Fruit fly (Drosophila melanogaster) whole organism, prepupa: ENCODE measurements around the gene CG10958.

ENCODE experiments used
- CG11294 ChIP-seq: fragments of 200-800 bp; sonication (Bioruptor generic); IDR thresholded peaks from 2 replicates; pipeline ENCODE4 v1.3.6; 2022; ENCODE audit warnings: missing biosample characterization, missing genetic modification characterization
- CG11762 ChIP-seq: fragments of 200-800 bp; sonication (Bioruptor generic); optimal IDR thresholded peaks from 3 replicates; lab custom pipeline; 2016; ENCODE audit warnings: missing biosample characterization, missing genetic modification characterization; ENCODE audit not compliant: insufficient read depth
- CG11902 ChIP-seq: fragments of 200-800 bp; sonication (Bioruptor generic); optimal IDR thresholded peaks from 3 replicates; lab custom pipeline; 2016; ENCODE audit warnings: missing biosample characterization, missing genetic modification characterization
- CG1621 ChIP-seq: fragments of 200-800 bp; sonication (Bioruptor generic); optimal IDR thresholded peaks from 3 replicates; lab custom pipeline; 2018; ENCODE audit warnings: missing biosample characterization, mild to moderate bottlenecking, missing genetic modification characterization
- CG16779 ChIP-seq: fragments of 200-800 bp; sonication (Bioruptor generic); optimal IDR thresholded peaks from 3 replicates; lab custom pipeline; 2017; ENCODE audit warnings: missing biosample characterization, mild to moderate bottlenecking, missing genetic modification characterization
- CG3032 ChIP-seq: fragments of 200-800 bp; optimal IDR thresholded peaks from 2 replicates; lab custom pipeline; 2019; ENCODE audit warnings: missing biosample characterization, mild to moderate bottlenecking, missing genetic modification characterization, moderate library complexity
- CG32006 ChIP-seq: fragments of 200-800 bp; sonication (Bioruptor generic); optimal IDR thresholded peaks from 3 replicates; lab custom pipeline; 2017; ENCODE audit warnings: missing biosample characterization, mild to moderate bottlenecking, missing genetic modification characterization
- CG34406 ChIP-seq: fragments of 200-800 bp; sonication (Bioruptor generic); optimal IDR thresholded peaks from 3 replicates; lab custom pipeline; 2016; ENCODE audit warnings: missing biosample characterization, missing genetic modification characterization
- CG3919 ChIP-seq: fragments of 200-800 bp; sonication (Bioruptor generic); optimal IDR thresholded peaks from 3 replicates; lab custom pipeline; 2016; ENCODE audit warnings: missing biosample characterization, missing genetic modification characterization
- CG6163 ChIP-seq: fragments of 200-800 bp; sonication (Bioruptor generic); IDR thresholded peaks from 3 replicates; pipeline ENCODE4 v1.3.6; 2022; ENCODE audit warnings: missing biosample characterization, missing genetic modification characterization
- CG6276 ChIP-seq: fragments of 200-800 bp; sonication (Bioruptor generic); optimal IDR thresholded peaks from 2 replicates; lab custom pipeline; 2017; ENCODE audit warnings: missing biosample characterization, mild to moderate bottlenecking, missing genetic modification characterization
- CG6792 ChIP-seq: fragments of 200-800 bp; sonication (Bioruptor generic); optimal IDR thresholded peaks from 3 replicates; lab custom pipeline; 2016; ENCODE audit warnings: missing biosample characterization, missing genetic modification characterization
- CG6808 ChIP-seq: fragments of 200-800 bp; sonication (Bioruptor generic); optimal IDR thresholded peaks from 3 replicates; lab custom pipeline; 2017; ENCODE audit warnings: missing biosample characterization, missing genetic modification characterization, mild to moderate bottlenecking, moderate library complexity, missing genetic modification reagents
- CG6854 ChIP-seq: fragments of 200-800 bp; sonication (Bioruptor generic); optimal IDR thresholded peaks from 2 replicates; lab custom pipeline; 2017; ENCODE audit warnings: missing biosample characterization, mild to moderate bottlenecking, missing genetic modification characterization
- CG7368 ChIP-seq: fragments of 200-800 bp; sonication (Bioruptor generic); optimal IDR thresholded peaks from 3 replicates; lab custom pipeline; 2016; ENCODE audit warnings: missing biosample characterization, missing genetic modification characterization
- CG8119 ChIP-seq: fragments of 200-800 bp; sonication (Bioruptor generic); IDR thresholded peaks from 3 replicates; pipeline ENCODE4 v1.3.6; 2022; ENCODE audit warnings: missing biosample characterization, missing genetic modification characterization
- Eip75B ChIP-seq: fragments of 200-800 bp; sonication (Bioruptor generic); optimal IDR thresholded peaks from 3 replicates; lab custom pipeline; 2016; ENCODE audit warnings: missing biosample characterization, missing genetic modification characterization
- Eip78C ChIP-seq: fragments of 200-800 bp; sonication (Bioruptor generic); peaks from one replicate; lab custom pipeline; 2016; ENCODE audit warnings: missing biosample characterization, missing genetic modification characterization
- Eip93F ChIP-seq: fragments of 200-800 bp; sonication (Bioruptor generic); optimal IDR thresholded peaks from 2 replicates; lab custom pipeline; 2016; ENCODE audit warnings: missing biosample characterization, mild to moderate bottlenecking, missing genetic modification characterization
- Ets21C ChIP-seq: fragments of 200-800 bp; sonication (Bioruptor generic); optimal IDR thresholded peaks from 3 replicates; lab custom pipeline; 2016; ENCODE audit warnings: missing biosample characterization, missing genetic modification characterization
- Ets96B ChIP-seq: fragments of 200-800 bp; optimal IDR thresholded peaks from 2 replicates; lab custom pipeline; 2019; ENCODE audit warnings: missing biosample characterization, mild to moderate bottlenecking, missing genetic modification characterization, moderate library complexity
- Gug ChIP-seq: fragments of 200-800 bp; sonication (Bioruptor generic); IDR thresholded peaks from 2 replicates; pipeline ENCODE4 v1.3.6; 2022; ENCODE audit warnings: missing biosample characterization, missing genetic modification characterization
- Hr38 ChIP-seq: sonication (Bioruptor generic); optimal IDR thresholded peaks from 2 replicates; lab custom pipeline; 2016; ENCODE audit warnings: missing biosample characterization, missing genetic modification characterization
- Hr39 ChIP-seq: fragments of 200-800 bp; sonication (Bioruptor generic); optimal IDR thresholded peaks from 2 replicates; lab custom pipeline; 2016; ENCODE audit warnings: missing biosample characterization, missing genetic modification characterization
- Hr4 ChIP-seq: fragments of 200-800 bp; sonication (Bioruptor generic); optimal IDR thresholded peaks from 3 replicates; lab custom pipeline; 2016; ENCODE audit warnings: missing biosample characterization, missing genetic modification characterization
- Lpt ChIP-seq: fragments of 200-800 bp; sonication (Bioruptor generic); optimal IDR thresholded peaks from 3 replicates; lab custom pipeline; 2016; ENCODE audit warnings: missing biosample characterization, missing genetic modification characterization
- OdsH ChIP-seq: fragments of 200-800 bp; sonication (Bioruptor generic); optimal IDR thresholded peaks from 3 replicates; lab custom pipeline; 2016; ENCODE audit warnings: missing biosample characterization, missing genetic modification characterization
- Sox102F ChIP-seq: fragments of 200-800 bp; sonication (Bioruptor generic); optimal IDR thresholded peaks from 2 replicates; lab custom pipeline; 2016; ENCODE audit warnings: missing biosample characterization, mild to moderate bottlenecking, missing genetic modification characterization
- Sox14 ChIP-seq: fragments of 200-800 bp; sonication (Bioruptor generic); optimal IDR thresholded peaks from 3 replicates; lab custom pipeline; 2016; ENCODE audit warnings: missing biosample characterization, missing genetic modification characterization
- Sox15 ChIP-seq: fragments of 200-800 bp; sonication (Bioruptor generic); optimal IDR thresholded peaks from 3 replicates; lab custom pipeline; 2016; ENCODE audit warnings: missing biosample characterization, missing genetic modification characterization
- achi ChIP-seq: fragments of 200-800 bp; sonication (Bioruptor generic); optimal IDR thresholded peaks from 3 replicates; lab custom pipeline; 2016; ENCODE audit warnings: missing biosample characterization, missing genetic modification characterization
- acj6 ChIP-seq: fragments of 200-800 bp; sonication (Bioruptor generic); optimal IDR thresholded peaks from 3 replicates; lab custom pipeline; 2016; ENCODE audit warnings: missing biosample characterization, missing genetic modification characterization
- cyc ChIP-seq: fragments of 200-800 bp; sonication (Bioruptor generic); optimal IDR thresholded peaks from 3 replicates; lab custom pipeline; 2016; ENCODE audit warnings: missing biosample characterization, missing genetic modification characterization
- dac ChIP-seq: fragments of 200-800 bp; sonication (Bioruptor generic); optimal IDR thresholded peaks from 2 replicates; lab custom pipeline; 2017; ENCODE audit warnings: missing biosample characterization, mild to moderate bottlenecking, missing genetic modification characterization
- eg ChIP-seq: fragments of 200-800 bp; sonication (Bioruptor generic); IDR thresholded peaks from 3 replicates; pipeline ENCODE4 v1.3.6; 2022; ENCODE audit warnings: missing biosample characterization, missing genetic modification characterization
- fd85E ChIP-seq: fragments of 200-800 bp; sonication (Bioruptor generic); optimal IDR thresholded peaks from 3 replicates; lab custom pipeline; 2016; ENCODE audit warnings: missing biosample characterization, missing genetic modification characterization
- fkh ChIP-seq: fragments of 200-800 bp; sonication (Bioruptor generic); optimal IDR thresholded peaks from 3 replicates; lab custom pipeline; 2017; ENCODE audit warnings: missing biosample characterization, mild to moderate bottlenecking, missing genetic modification characterization, moderate library complexity
- net ChIP-seq: fragments of 200-800 bp; sonication (Bioruptor generic); optimal IDR thresholded peaks from 3 replicates; lab custom pipeline; 2016; ENCODE audit warnings: missing biosample characterization, missing genetic modification characterization
- salr ChIP-seq, 2 experiments: fragments of 200-800 bp; sonication (Bioruptor generic); optimal IDR thresholded peaks; 3 replicates each; lab custom pipeline; 2016 to 2018; ENCODE audit warnings: missing biosample characterization in 2 of 2, missing genetic modification characterization in 2 of 2, mild to moderate bottlenecking in 1 of 2
- spab ChIP-seq: fragments of 200-800 bp; sonication (Bioruptor generic); optimal IDR thresholded peaks from 2 replicates; lab custom pipeline; 2017; ENCODE audit warnings: missing biosample characterization, mild to moderate bottlenecking, missing genetic modification characterization, missing genetic modification reagents
- ss ChIP-seq, 2 experiments: fragments of 200-800 bp; sonication (Bioruptor generic); optimal IDR thresholded peaks; 2 replicates in 1 of 2; 3 replicates in 1 of 2; lab custom pipeline; 2017 to 2018; ENCODE audit warnings: mild to moderate bottlenecking in 2 of 2, missing biosample characterization in 2 of 2, missing genetic modification characterization in 2 of 2, moderate library complexity in 1 of 2
- svp ChIP-seq: fragments of 200-800 bp; sonication (Bioruptor generic); peaks from one replicate; lab custom pipeline; 2016; ENCODE audit warnings: missing biosample characterization, missing genetic modification characterization
- topi ChIP-seq: fragments of 200-800 bp; sonication (Bioruptor generic); optimal IDR thresholded peaks from 3 replicates; lab custom pipeline; 2016; ENCODE audit warnings: missing biosample characterization, missing genetic modification characterization
- vri ChIP-seq: fragments of 200-800 bp; sonication (Bioruptor generic); optimal IDR thresholded peaks from 3 replicates; lab custom pipeline; 2016; ENCODE audit warnings: missing biosample characterization, mild to moderate bottlenecking, missing genetic modification characterization

CG10958 gene

DNA sequence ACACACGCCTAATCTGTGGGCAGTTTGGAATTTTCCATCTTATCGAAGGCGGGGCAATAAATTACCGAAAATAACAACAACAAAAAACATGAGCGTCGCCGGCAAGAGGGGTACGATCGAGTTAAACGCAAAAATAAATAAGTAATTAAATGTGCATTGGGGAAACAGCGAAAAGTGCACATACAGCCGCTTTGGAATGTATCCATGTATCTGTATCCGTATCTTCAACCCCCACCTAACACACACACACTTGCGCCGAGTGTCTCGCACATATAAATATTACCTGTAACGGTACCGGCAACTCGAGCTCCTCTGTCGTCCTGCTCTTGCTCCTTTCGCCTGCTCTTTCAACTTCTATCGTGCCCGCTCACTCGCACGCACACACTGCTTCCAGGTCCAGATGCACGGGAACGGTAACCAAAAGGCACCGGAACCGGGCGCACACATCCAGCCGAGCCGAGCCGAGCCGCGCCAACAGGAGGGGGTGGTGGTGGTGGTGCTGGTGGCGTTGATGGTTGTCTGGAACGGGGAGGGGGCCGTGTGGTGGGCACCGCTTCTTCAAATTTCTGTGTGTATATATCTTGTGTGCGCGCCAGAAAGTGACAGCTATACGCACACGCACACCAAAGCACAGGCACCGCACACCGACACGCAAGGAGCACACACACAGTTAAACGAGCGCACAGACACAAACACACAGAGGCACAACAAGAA, 9.4 kb downstream of the CG10958 start (continued):
- TF ChIP-seq CG16779 (tag; lab: Kevin White, UChicago) (no peak), Ets21C (GFP tag; lab: Kevin White, UChicago) (no peak), OdsH (GFP tag; lab: Kevin White, UChicago) (no peak), CG7368 (GFP tag; lab: Kevin White, UChicago) (peak; percentile 19), topi (peak; percentile 30), achi (GFP tag; lab: Kevin White, UChicago) (no peak), Eip75B (GFP tag; lab: Kevin White, UChicago) (peak; percentile 38), acj6 (GFP tag; lab: Kevin White, UChicago) (no peak), vri (GFP tag; lab: Kevin White, UChicago) (peak; percentile 54)

DNA sequence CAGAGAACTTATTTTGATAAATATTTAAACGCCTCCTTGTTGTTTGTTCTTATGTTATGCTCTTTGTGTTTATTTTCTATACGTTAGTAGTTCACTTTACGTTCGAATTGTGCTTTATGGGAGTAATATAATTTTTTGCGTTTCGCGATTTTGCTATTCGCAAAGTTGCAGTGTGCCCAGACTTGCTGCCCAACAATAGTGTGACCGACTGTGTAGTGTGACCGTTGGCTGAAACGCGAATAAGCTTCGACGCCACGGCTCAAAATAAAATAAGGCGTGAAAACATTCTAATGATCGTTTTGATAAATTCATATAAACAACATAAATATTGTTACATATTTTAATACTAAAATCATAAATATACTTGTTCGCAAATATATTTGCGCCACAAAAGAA, 10.0 kb downstream of the CG10958 start, which contains the start of gene Smox:
Gene Smox, minus strand, starts transcription at position 213 of the 396 bp plus-strand sequence.
- no peak for TF ChIP-seq CG32006 (GFP tag; lab: Kevin White, UChicago)
- TF ChIP-seq eg (GFP tag; lab: Robert Waterston, UW) = no peak
- TF ChIP-seq Ets21C (GFP tag; lab: Kevin White, UChicago) = no peak
- no peak for TF ChIP-seq CG6808 (GFP tag; lab: Kevin White, UChicago)
- TF ChIP-seq CG11294 (GFP tag; lab: Robert Waterston, UW) = no peak
- no peak for TF ChIP-seq Gug
- peak; percentile 18 for TF ChIP-seq Sox14 (GFP tag; lab: Kevin White, UChicago)
- peak; percentile 50 for TF ChIP-seq Eip78C (GFP tag; lab: Kevin White, UChicago)
- TF ChIP-seq CG34406 (GFP tag; lab: Kevin White, UChicago) = no peak
- TF ChIP-seq dac = no peak
- TF ChIP-seq CG8119 = no peak

DNA sequence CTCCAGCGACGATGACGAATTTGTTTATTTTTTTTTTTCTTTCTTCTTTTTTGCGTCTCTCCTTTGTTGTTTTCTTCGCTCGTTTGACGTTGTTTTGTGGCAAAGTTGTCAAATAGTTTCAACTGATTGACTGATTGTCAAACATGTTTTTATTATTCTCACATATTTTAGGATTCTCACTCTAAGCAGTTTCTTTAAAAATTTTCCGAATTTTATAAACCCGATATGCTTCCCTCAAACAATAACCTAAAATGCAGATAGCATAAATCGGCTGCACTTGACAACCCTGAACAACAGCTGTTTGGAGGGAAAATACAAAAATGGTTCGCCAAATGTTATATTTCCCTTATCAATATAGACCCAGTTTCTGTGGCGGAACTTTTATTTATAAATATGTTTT, 11.5 kb downstream of the CG10958 start, which contains the start of gene CG17982:
Gene CG17982, minus strand, starts transcription at position 299 of the 400 bp plus-strand sequence.
- TF ChIP-seq cyc (GFP tag; lab: Kevin White, UChicago) (peak; percentile 92), fkh (peak; percentile 66), CG7368 (GFP tag; lab: Kevin White, UChicago) (peak; percentile 92), CG11294 (GFP tag; lab: Robert Waterston, UW) (peak; percentile 69), CG3919 (GFP tag; lab: Kevin White, UChicago) (peak; percentile 94), Ets21C (GFP tag; lab: Kevin White, UChicago) (peak; percentile 89), CG1621 (tag; lab: Kevin White, UChicago) (peak; percentile 82), CG6792 (GFP tag; lab: Kevin White, UChicago) (peak; percentile 89), vri (GFP tag; lab: Kevin White, UChicago) (no peak), Eip78C (GFP tag; lab: Kevin White, UChicago) (peak; percentile 96), fd85E (peak; percentile 68), CG32006 (GFP tag; lab: Kevin White, UChicago) (peak; percentile 84), Lpt (peak; percentile 86), Hr39 (GFP tag; lab: Kevin White, UChicago) (peak; percentile 93), Sox15 (GFP tag; lab: Kevin White, UChicago) (peak; percentile 77), Ets96B (tag; lab: Kevin White, UChicago) (peak; percentile 90), CG6854 (GFP tag; lab: Kevin White, UChicago) (peak; percentile 76), Sox102F (GFP tag; lab: Kevin White, UChicago) (peak; percentile 95), Eip93F (GFP tag; lab: Kevin White, UChicago) (peak; percentile 90), CG3032 (tag; lab: Kevin White, UChicago) (peak; percentile 87), Hr4 (GFP tag; lab: Kevin White, UChicago) (peak; percentile 92), CG11762 (GFP tag; lab: Kevin White, UChicago) (peak; percentile 77), CG11902 (GFP tag; lab: Kevin White, UChicago) (peak; percentile 72), eg (GFP tag; lab: Robert Waterston, UW) (peak; percentile 90), Sox14 (GFP tag; lab: Kevin White, UChicago) (peak; percentile 96), CG8119 (peak; percentile 85), Hr38 (GFP tag; lab: Kevin White, UChicago) (peak; percentile 24), CG6808 (GFP tag; lab: Kevin White, UChicago) (peak; percentile 85), spab (GFP tag; lab: Kevin White, UChicago) (no peak), topi (peak; percentile 94), CG16779 (tag; lab: Kevin White, UChicago) (no peak), CG6163 (peak; percentile 93), salr (GFP tag; optimal IDR thresholded peaks at IDR 0.05; lab: Kevin White, UChicago) (peak; percentile 77 to 80), net (GFP tag; lab: Kevin White, UChicago) (peak; percentile 93), Gug (peak; percentile 81), svp (GFP tag; lab: Kevin White, UChicago) (no peak), CG6276 (GFP tag; lab: Kevin White, UChicago) (peak; percentile 92), acj6 (GFP tag; lab: Kevin White, UChicago) (peak; percentile 91), ss (GFP tag; optimal IDR thresholded peaks at IDR 0.05; lab: Kevin White, UChicago) (peak in 1 of 2 experiments; percentile 88)
